Fruit fly (Drosophila melanogaster) whole organism, wandering third instar larva: Measurements from ENCODE around the gene CG9040.

Experiments
- Abd-B ChIP-seq: fragments of >200 bp; optimal IDR thresholded peaks from 2 replicates; lab custom pipeline; 2017; ENCODE audit warnings: missing biosample characterization, missing genetic modification characterization
- CG32264 ChIP-seq: fragments of 200-800 bp; sonication (Bioruptor generic); optimal IDR thresholded peaks from 2 replicates; lab custom pipeline; 2016; ENCODE audit warnings: missing biosample characterization, missing genetic modification characterization
- CG9705 ChIP-seq: fragments of 200-800 bp; sonication (Bioruptor generic); optimal IDR thresholded peaks from 2 replicates; lab custom pipeline; 2018; ENCODE audit warnings: missing biosample characterization, mild to moderate bottlenecking, missing genetic modification characterization
- CrebA ChIP-seq: fragments of 200-800 bp; sonication (Bioruptor generic); optimal IDR thresholded peaks from 2 replicates; lab custom pipeline; 2016; ENCODE audit warnings: missing biosample characterization, mild to moderate bottlenecking, missing genetic modification characterization, borderline replicate concordance
- Dfd ChIP-seq: fragments of >200 bp; optimal IDR thresholded peaks from 2 replicates; lab custom pipeline; 2017; ENCODE audit warnings: missing biosample characterization, missing genetic modification characterization
- Dif ChIP-seq: fragments of 200-275, 200-300 bp; sonication (Bioruptor generic); optimal IDR thresholded peaks from 2 replicates; lab custom pipeline; 2018; ENCODE audit warnings: missing biosample characterization, missing genetic modification characterization; ENCODE audit not compliant: partially characterized antibody
- GATAd ChIP-seq: sonication (Bioruptor generic); optimal IDR thresholded peaks from 2 replicates; lab custom pipeline; 2016; ENCODE audit warnings: missing biosample characterization, missing genetic modification characterization
- HLH106 ChIP-seq: fragments of 200-800 bp; optimal IDR thresholded peaks from 3 replicates; lab custom pipeline; 2019; ENCODE audit warnings: missing biosample characterization, mild to moderate bottlenecking, missing genetic modification characterization, moderate library complexity
- Hnf4 ChIP-seq: fragments of 200-800 bp; sonication (Bioruptor generic); optimal IDR thresholded peaks from 2 replicates; lab custom pipeline; 2016; ENCODE audit warnings: missing biosample characterization, mild to moderate bottlenecking, missing genetic modification characterization
- Hr78 ChIP-seq: fragments of >200 bp; optimal IDR thresholded peaks from 2 replicates; lab custom pipeline; 2017; ENCODE audit warnings: missing biosample characterization, missing genetic modification characterization
- Hr83 ChIP-seq: fragments of 200-300 bp; sonication (Bioruptor generic); optimal IDR thresholded peaks from 2 replicates; lab custom pipeline; 2016; ENCODE audit warnings: missing biosample characterization, mild to moderate bottlenecking, missing genetic modification characterization, moderate library complexity; ENCODE audit not compliant: poor library complexity, severe bottlenecking
- Jra ChIP-seq: sonication (Bioruptor generic); optimal IDR thresholded peaks from 2 replicates; lab custom pipeline; 2016; ENCODE audit warnings: missing biosample characterization, missing genetic modification characterization
- Mio ChIP-seq: sonication (Bioruptor generic); optimal IDR thresholded peaks from 2 replicates; lab custom pipeline; 2016; ENCODE audit warnings: missing biosample characterization, missing genetic modification characterization
- Myc ChIP-seq: fragments of >200 bp; optimal IDR thresholded peaks from 2 replicates; lab custom pipeline; 2017
- N ChIP-seq: fragments of >200 bp; optimal IDR thresholded peaks from 2 replicates; lab custom pipeline; 2018; ENCODE audit warnings: missing biosample characterization, missing external identifiers, missing genetic modification characterization
- OdsH ChIP-seq: fragments of 200-800 bp; sonication (Bioruptor generic); optimal IDR thresholded peaks from 2 replicates; lab custom pipeline; 2016; ENCODE audit warnings: missing biosample characterization, mild to moderate bottlenecking, missing genetic modification characterization
- Rel ChIP-seq, 2 experiments: fragments of 200-800 bp; sonication (Bioruptor generic) in 1 of 2; optimal IDR thresholded peaks; 2 replicates in 1 of 2; 3 replicates in 1 of 2; lab custom pipeline; 2016 to 2019; ENCODE audit warnings: mild to moderate bottlenecking in 2 of 2, missing biosample characterization in 2 of 2, missing genetic modification characterization in 2 of 2, moderate library complexity in 1 of 2
- Sp1 ChIP-seq: fragments of 200-800 bp; sonication (Bioruptor generic); optimal IDR thresholded peaks from 3 replicates; lab custom pipeline; 2019; ENCODE audit warnings: missing biosample characterization, mild to moderate bottlenecking, missing genetic modification characterization, moderate library complexity
- Vsx2 ChIP-seq: fragments of 200-300, 225-300 bp; sonication (Bioruptor generic); optimal IDR thresholded peaks from 2 replicates; lab custom pipeline; 2018; ENCODE audit warnings: missing biosample characterization, missing genetic modification characterization; ENCODE audit not compliant: partially characterized antibody
- br ChIP-seq: fragments of 200-800 bp; sonication (Bioruptor generic); optimal IDR thresholded peaks from 2 replicates; lab custom pipeline; 2016; ENCODE audit warnings: missing biosample characterization, missing genetic modification characterization
- brk ChIP-seq: fragments of 200-800 bp; sonication (Bioruptor generic); optimal IDR thresholded peaks from 2 replicates; lab custom pipeline; 2016; ENCODE audit warnings: missing biosample characterization, mild to moderate bottlenecking, missing genetic modification characterization
- dl ChIP-seq, 2 experiments: fragments of 175-275, 200-275 bp in 1 of 2; fragments of 200-275 bp in 1 of 2; sonication (Bioruptor generic); optimal IDR thresholded peaks; lab custom pipeline; 2018; ENCODE audit warnings: mild to moderate bottlenecking in 2 of 2, missing biosample characterization in 2 of 2, missing genetic modification characterization in 2 of 2, moderate library complexity in 2 of 2; ENCODE audit not compliant: partially characterized antibody in 2 of 2, insufficient read depth in 1 of 2
- dmrt93B ChIP-seq: fragments of 200-800 bp; sonication (Bioruptor generic); optimal IDR thresholded peaks from 2 replicates; lab custom pipeline; 2018; ENCODE audit warnings: missing biosample characterization, mild to moderate bottlenecking, missing genetic modification characterization
- dsf ChIP-seq: sonication (Bioruptor generic); optimal IDR thresholded peaks from 2 replicates; lab custom pipeline; 2016; ENCODE audit warnings: missing biosample characterization, missing genetic modification characterization, borderline replicate concordance
- ey ChIP-seq: fragments of 200-800 bp; sonication (Bioruptor generic); optimal IDR thresholded peaks from 2 replicates; lab custom pipeline; 2016; ENCODE audit warnings: missing biosample characterization, missing genetic modification characterization
- foxo ChIP-seq, 2 experiments: fragments of 200-800 bp; sonication (Bioruptor generic); optimal IDR thresholded peaks; 2 replicates in 1 of 2; 3 replicates in 1 of 2; lab custom pipeline; 2016 to 2017; ENCODE audit warnings: missing biosample characterization in 2 of 2, missing genetic modification characterization in 2 of 2
- fru ChIP-seq: fragments of 200-800 bp; sonication (Bioruptor generic); optimal IDR thresholded peaks from 3 replicates; lab custom pipeline; 2016; ENCODE audit warnings: missing biosample characterization, mild to moderate bottlenecking, missing genetic modification characterization
- h ChIP-seq: fragments of 200-800 bp; sonication (Bioruptor generic); optimal IDR thresholded peaks from 3 replicates; lab custom pipeline; 2016; ENCODE audit warnings: missing biosample characterization, mild to moderate bottlenecking, missing genetic modification characterization
- jim ChIP-seq: fragments of 175-275, 200-325 bp; sonication (Bioruptor generic); optimal IDR thresholded peaks from 2 replicates; lab custom pipeline; 2016; ENCODE audit warnings: missing biosample characterization, mild to moderate bottlenecking, missing genetic modification characterization
- lola ChIP-seq: fragments of >200 bp; optimal IDR thresholded peaks from 2 replicates; lab custom pipeline; 2017; ENCODE audit warnings: missing biosample characterization, missing genetic modification characterization
- pan ChIP-seq: fragments of >200 bp; optimal IDR thresholded peaks from 2 replicates; lab custom pipeline; 2017
- psq ChIP-seq: fragments of 200-800 bp; sonication (Bioruptor generic); optimal IDR thresholded peaks from 3 replicates; lab custom pipeline; 2017; ENCODE audit warnings: missing biosample characterization, mild to moderate bottlenecking, missing genetic modification characterization, moderate library complexity
- rgr ChIP-seq: fragments of 200-800 bp; sonication (Bioruptor generic); optimal IDR thresholded peaks from 3 replicates; lab custom pipeline; 2016; ENCODE audit warnings: missing biosample characterization, mild to moderate bottlenecking, missing genetic modification characterization
- sage ChIP-seq: fragments of 200-800 bp; sonication (Bioruptor generic); optimal IDR thresholded peaks from 2 replicates; lab custom pipeline; 2016; ENCODE audit warnings: missing biosample characterization, mild to moderate bottlenecking, missing genetic modification characterization
- sv ChIP-seq: fragments of 200-800 bp; sonication (Bioruptor generic); optimal IDR thresholded peaks from 3 replicates; lab custom pipeline; 2016; ENCODE audit warnings: missing biosample characterization, missing genetic modification characterization
- tai ChIP-seq: sonication (Bioruptor generic); optimal IDR thresholded peaks from 2 replicates; lab custom pipeline; 2016; ENCODE audit warnings: missing biosample characterization, missing genetic modification characterization
- usp ChIP-seq: fragments of >200 bp; optimal IDR thresholded peaks from 2 replicates; lab custom pipeline; 2017; ENCODE audit warnings: missing biosample characterization, missing genetic modification characterization
- woc ChIP-seq: sonication (Bioruptor generic); optimal IDR thresholded peaks from 2 replicates; lab custom pipeline; 2016; ENCODE audit warnings: missing biosample characterization, mild to moderate bottlenecking, missing genetic modification characterization

The CG9040 gene

dm6 chr3L:14001658-14002523, 14.2 kb downstream of the CG9040 start, which contains the start of the genes Nprl3 and upSET:
Nprl3 (minus strand) TSS chr3L:14001880.
upSET (plus strand) TSS chr3L:14002127.
- TF ChIP-seq CG32264 (GFP tag; lab: Kevin White, UChicago) (no peak), rgr (GFP tag; lab: Kevin White, UChicago) (peak; percentile 17), usp (GFP tag; lab: Kevin White, UChicago) (no peak), N (GFP tag; lab: Kevin White, UChicago) (no peak), Rel (GFP tag; optimal IDR thresholded peaks at IDR 0.05; lab: Kevin White, UChicago) (no peak), Rel (tag; optimal IDR thresholded peaks at IDR 0.05; lab: Kevin White, UChicago) (peak; percentile 89), Hr83 (GFP tag; lab: Kevin White, UChicago) (no peak), dmrt93B (no peak), Dfd (no peak), Vsx2 (no peak), CG9705 (no peak), Dif (GFP tag; lab: Kevin White, UChicago) (no peak), GATAd (GFP tag; lab: Kevin White, UChicago) (no peak), brk (GFP tag; lab: Kevin White, UChicago) (peak; percentile 38), br (GFP tag; lab: Kevin White, UChicago) (no peak), pan (lab: Kevin White, UChicago) (no peak), OdsH (GFP tag; lab: Kevin White, UChicago) (no peak), jim (GFP tag; lab: Kevin White, UChicago) (no peak), woc (GFP tag; lab: Kevin White, UChicago) (peak; percentile 23), fru (GFP tag; lab: Kevin White, UChicago) (no peak), Abd-B (GFP tag; lab: Kevin White, UChicago) (no peak), Hr78 (GFP tag; lab: Kevin White, UChicago) (no peak), dl (GFP tag; optimal IDR thresholded peaks at IDR 0.05; lab: Kevin White, UChicago; ENCODE audit: insufficient read depth in 1 of 2, partially characterized antibody in 2 of 2) (no peak), Sp1 (GFP tag; lab: Kevin White, UChicago) (peak; percentile 14), h (GFP tag; lab: Kevin White, UChicago) (no peak), tai (no peak), HLH106 (tag; lab: Kevin White, UChicago) (peak; percentile 14), psq (GFP tag; lab: Kevin White, UChicago) (no peak), foxo (GFP tag; optimal IDR thresholded peaks at IDR 0.05; lab: Kevin White, UChicago) (no peak), ey (no peak), sv (GFP tag; lab: Kevin White, UChicago) (peak; percentile 44), sage (GFP tag; lab: Kevin White, UChicago) (no peak), Myc (lab: Kevin White, UChicago) (no peak), Mio (GFP tag; lab: Kevin White, UChicago) (no peak), CrebA (GFP tag; lab: Kevin White, UChicago) (no peak), Hnf4 (GFP tag; lab: Kevin White, UChicago) (no peak), lola (no peak), dsf (peak; percentile 32), Jra (GFP tag; lab: Kevin White, UChicago) (no peak)

dm6 chr3L:14002524-14003135, 15.0 kb downstream of the CG9040 start:
- TF ChIP-seq Jra (GFP tag; lab: Kevin White, UChicago) = peak; percentile 30
- TF ChIP-seq Rel (GFP tag; optimal IDR thresholded peaks at IDR 0.05; lab: Kevin White, UChicago) = no peak
- peak; percentile 47 for TF ChIP-seq Rel (tag; optimal IDR thresholded peaks at IDR 0.05; lab: Kevin White, UChicago)
- no peak for TF ChIP-seq fru (GFP tag; lab: Kevin White, UChicago)
- peak; percentile 28 for TF ChIP-seq sage (GFP tag; lab: Kevin White, UChicago)
- TF ChIP-seq CrebA (GFP tag; lab: Kevin White, UChicago) = no peak
- TF ChIP-seq Dif (GFP tag; lab: Kevin White, UChicago) = peak; percentile 32
- peak; percentile 21 for TF ChIP-seq br (GFP tag; lab: Kevin White, UChicago)
- TF ChIP-seq dsf = no peak
- peak; percentile 100 for TF ChIP-seq psq (GFP tag; lab: Kevin White, UChicago)
- TF ChIP-seq Dfd = no peak
